Worm (Caenorhabditis elegans) whole organism, L4 larva: ENCODE measurements around the gene F58B4.6.

Source experiments
- D1046.2 ChIP-seq: fragments of 200-800 bp; sonication (Bioruptor generic); IDR thresholded peaks from 2 replicates; pipeline ENCODE4 v1.3.6; 2022; ENCODE audit warnings: missing genetic modification characterization, missing compliant biosample characterization
- F37D6.2 ChIP-seq: sonication (generic microtip); optimal IDR thresholded peaks from 2 replicates; lab custom pipeline; 2016; ENCODE audit warnings: mild to moderate bottlenecking, missing genetic modification characterization, missing compliant biosample characterization
- F49E8.2 ChIP-seq: sonication (generic microtip); optimal IDR thresholded peaks from 2 replicates; lab custom pipeline; 2016; ENCODE audit warnings: missing compliant biosample characterization, mild to moderate bottlenecking, missing genetic modification characterization, borderline replicate concordance
- R02D3.7 ChIP-seq: fragments of 150-350 bp; sonication (generic microtip); optimal IDR thresholded peaks from 3 replicates; lab custom pipeline; 2014; ENCODE audit warnings: missing biosample characterization, missing genetic modification characterization
- T26A8.4 ChIP-seq: fragments of 200-800 bp; sonication (Bioruptor generic); IDR thresholded peaks from 2 replicates; pipeline ENCODE4 v1.3.6; 2022; ENCODE audit warnings: missing genetic modification characterization, missing compliant biosample characterization
- Y105C5A.15 ChIP-seq: fragments of 200-800 bp; sonication (Bioruptor generic); IDR thresholded peaks from 2 replicates; pipeline ENCODE4 v1.3.6; 2022; ENCODE audit warnings: missing genetic modification characterization, missing compliant biosample characterization
- Y5F2A.4 ChIP-seq: fragments of 200-800 bp; sonication (Bioruptor generic); optimal IDR thresholded peaks from 2 replicates; lab custom pipeline; 2018; ENCODE audit warnings: mild to moderate bottlenecking, missing genetic modification characterization, missing compliant biosample characterization
- Y75B8A.6 ChIP-seq: fragments of 200-800 bp; sonication (Bioruptor generic); IDR thresholded peaks from 2 replicates; pipeline ENCODE4 v1.3.6; 2022; ENCODE audit warnings: missing genetic modification reagents, missing genetic modification characterization, missing compliant biosample characterization
- ZK546.5 ChIP-seq, 2 experiments: sonication (generic microtip); optimal IDR thresholded peaks; 2 replicates each; lab custom pipeline; 2017; ENCODE audit warnings: missing biosample characterization in 2 of 2, missing genetic modification characterization in 2 of 2
- aha-1 ChIP-seq: fragments of 150-350 bp; peaks from one replicate; lab custom pipeline; 2014; ENCODE audit warnings: missing biosample characterization, missing genetic modification characterization
- ama-1 ChIP-seq: fragments of 150-350 bp; optimal IDR thresholded peaks from 2 replicates; lab custom pipeline; 2014; ENCODE audit warnings: inconsistent platforms, mixed read lengths
- arid-1 ChIP-seq: fragments of 200-800 bp; sonication (Bioruptor generic); conservative IDR thresholded peaks from 2 replicates; pipeline ENCODE4 v1.3.6; 2022; ENCODE audit warnings: missing genetic modification reagents, missing genetic modification characterization, missing compliant biosample characterization
- attf-4 ChIP-seq: sonication (generic microtip); optimal IDR thresholded peaks from 3 replicates; lab custom pipeline; 2017; ENCODE audit warnings: missing biosample characterization, missing genetic modification characterization
- ceh-20 ChIP-seq: fragments of 200-800 bp; sonication (Bioruptor generic); IDR thresholded peaks from 2 replicates; pipeline ENCODE4 v1.3.6; 2022; ENCODE audit warnings: missing genetic modification reagents, missing genetic modification characterization, missing compliant biosample characterization
- ceh-82 ChIP-seq: sonication (generic microtip); optimal IDR thresholded peaks from 2 replicates; lab custom pipeline; 2017; ENCODE audit warnings: missing biosample characterization, missing genetic modification characterization
- daf-12 ChIP-seq: fragments of 150-350 bp; optimal IDR thresholded peaks from 2 replicates; lab custom pipeline; 2014; ENCODE audit warnings: missing biosample characterization, missing genetic modification reagents, missing genetic modification characterization
- daf-19 ChIP-seq: fragments of 200-800 bp; sonication (Bioruptor generic); conservative IDR thresholded peaks from 2 replicates; pipeline ENCODE4 v1.3.6; 2022; ENCODE audit warnings: missing genetic modification characterization, missing compliant biosample characterization
- daf-8 ChIP-seq: fragments of 200-800 bp; sonication (Bioruptor generic); IDR thresholded peaks from 2 replicates; pipeline ENCODE4 v1.3.6; 2022; ENCODE audit warnings: missing genetic modification characterization, missing compliant biosample characterization
- duxl-1 ChIP-seq: sonication (generic microtip); optimal IDR thresholded peaks from 2 replicates; lab custom pipeline; 2016; ENCODE audit warnings: mild to moderate bottlenecking, missing genetic modification characterization, moderate library complexity, missing compliant biosample characterization; ENCODE audit not compliant: poor library complexity
- dve-1 ChIP-seq: sonication (generic microtip); optimal IDR thresholded peaks from 2 replicates; lab custom pipeline; 2017; ENCODE audit warnings: antibody characterized with exemption, mild to moderate bottlenecking, missing genetic modification characterization, missing compliant biosample characterization; ENCODE audit not compliant: insufficient read depth
- fos-1 ChIP-seq: fragments of 150-350 bp; optimal IDR thresholded peaks from 2 replicates; lab custom pipeline; 2014; ENCODE audit warnings: missing biosample characterization, missing genetic modification characterization
- hlh-11 ChIP-seq: fragments of 200-800 bp; sonication (Bioruptor generic); optimal IDR thresholded peaks from 2 replicates; lab custom pipeline; 2018; ENCODE audit warnings: mild to moderate bottlenecking, missing genetic modification characterization, missing compliant biosample characterization
- hmg-1.1 ChIP-seq: fragments of 200-800 bp; sonication (Bioruptor generic); IDR thresholded peaks from 2 replicates; pipeline ENCODE4 v1.3.6; 2022; ENCODE audit warnings: missing genetic modification reagents, missing genetic modification characterization, missing compliant biosample characterization
- lim-7 ChIP-seq: fragments of 200-800 bp; sonication (Bioruptor generic); IDR thresholded peaks from 2 replicates; pipeline ENCODE4 v1.3.6; 2022; ENCODE audit warnings: missing genetic modification characterization, missing compliant biosample characterization
- lin-13 ChIP-seq: fragments of 150-350 bp; optimal IDR thresholded peaks from 2 replicates; lab custom pipeline; 2014; ENCODE audit warnings: missing biosample characterization, missing genetic modification reagents, missing genetic modification characterization
- lin-15B ChIP-seq: fragments of 150-350 bp; sonication (generic microtip); optimal IDR thresholded peaks from 3 replicates; lab custom pipeline; 2014; ENCODE audit warnings: missing biosample characterization, missing genetic modification characterization
- lin-29 ChIP-seq: fragments of 200-800 bp; sonication (Bioruptor generic); IDR thresholded peaks from 2 replicates; pipeline ENCODE4 v1.3.6; 2022; ENCODE audit warnings: missing genetic modification reagents, missing genetic modification characterization, missing compliant biosample characterization
- lin-39 ChIP-seq: fragments of 150-350 bp; optimal IDR thresholded peaks from 2 replicates; lab custom pipeline; 2014; ENCODE audit warnings: missing biosample characterization, missing genetic modification reagents, missing genetic modification characterization
- lsy-2 ChIP-seq, 2 experiments: fragments of 150-350 bp in 1 of 2; sonication (generic microtip) in 1 of 2; optimal IDR thresholded peaks; 2 replicates each; lab custom pipeline; 2014 to 2017; ENCODE audit warnings: missing biosample characterization in 2 of 2, missing genetic modification characterization in 2 of 2
- madf-9 ChIP-seq: fragments of 200-800 bp; sonication (Bioruptor generic); conservative IDR thresholded peaks from 2 replicates; pipeline ENCODE4 v1.3.6; 2022; ENCODE audit warnings: missing genetic modification reagents, missing genetic modification characterization, missing compliant biosample characterization
- nhr-10 ChIP-seq: fragments of 150-350 bp; optimal IDR thresholded peaks from 2 replicates; lab custom pipeline; 2014; ENCODE audit warnings: missing biosample characterization, missing genetic modification characterization
- nhr-102 ChIP-seq: sonication (generic microtip); optimal IDR thresholded peaks from 2 replicates; lab custom pipeline; 2016; ENCODE audit warnings: mild to moderate bottlenecking, missing genetic modification characterization, moderate library complexity, missing compliant biosample characterization
- nhr-237 ChIP-seq: sonication (generic microtip); optimal IDR thresholded peaks from 2 replicates; lab custom pipeline; 2017; ENCODE audit warnings: missing biosample characterization, missing genetic modification characterization
- nhr-28 ChIP-seq: fragments of 150-350 bp; optimal IDR thresholded peaks from 2 replicates; lab custom pipeline; 2014; ENCODE audit warnings: missing biosample characterization, missing genetic modification characterization
- nhr-6 ChIP-seq: fragments of 150-350 bp; optimal IDR thresholded peaks from 2 replicates; lab custom pipeline; 2014; ENCODE audit warnings: missing biosample characterization, missing genetic modification characterization
- nhr-77 ChIP-seq: fragments of 150-350 bp; optimal IDR thresholded peaks from 2 replicates; lab custom pipeline; 2014; ENCODE audit warnings: missing biosample characterization, missing genetic modification characterization
- pha-4 ChIP-seq, 2 experiments: fragments of 150-350 bp in 1 of 2; fragments of 200-800 bp in 1 of 2; sonication (Bioruptor generic) in 1 of 2; IDR thresholded peaks in 1 of 2; optimal IDR thresholded peaks in 1 of 2; 2 replicates each; pipeline versions ENCODE4 v1.3.6 to Lab custom; 2014 to 2022; ENCODE audit warnings: missing genetic modification characterization in 2 of 2, missing genetic modification reagents in 2 of 2, missing biosample characterization in 1 of 2, missing compliant biosample characterization in 1 of 2
- pqm-1 ChIP-seq: sonication (generic microtip); optimal IDR thresholded peaks from 2 replicates; lab custom pipeline; 2017; ENCODE audit warnings: missing biosample characterization, missing genetic modification characterization
- rbr-2 ChIP-seq: sonication (generic microtip); optimal IDR thresholded peaks from 2 replicates; lab custom pipeline; 2016; ENCODE audit warnings: missing genotype, missing genetic modification characterization, missing compliant biosample characterization
- sdz-12 ChIP-seq: fragments of 200-800 bp; sonication (Bioruptor generic); optimal IDR thresholded peaks from 2 replicates; lab custom pipeline; 2018; ENCODE audit warnings: mild to moderate bottlenecking, missing genetic modification characterization, missing compliant biosample characterization
- tag-97 ChIP-seq: fragments of 200-800 bp; sonication (Bioruptor generic); IDR thresholded peaks from 2 replicates; pipeline ENCODE4 v1.3.6; 2022; ENCODE audit warnings: missing genetic modification characterization, missing compliant biosample characterization
- unc-62 ChIP-seq, 3 experiments: fragments of 150-350 bp in 1 of 3; sonication (generic microtip); optimal IDR thresholded peaks in 2 of 3; peaks in 1 of 3; 1 replicate in 1 of 3; 2 replicates in 2 of 3; lab custom pipeline; 2014 to 2017; ENCODE audit warnings: missing biosample characterization in 3 of 3, missing genetic modification characterization in 3 of 3, missing genetic modification reagents in 3 of 3, missing genotype in 1 of 3
- vab-7 ChIP-seq: fragments of 200-800 bp; sonication (Bioruptor generic); IDR thresholded peaks from 2 replicates; pipeline ENCODE4 v1.3.6; 2022; ENCODE audit warnings: missing genetic modification reagents, missing genetic modification characterization, missing compliant biosample characterization
- zfp-2 ChIP-seq: sonication (generic microtip); optimal IDR thresholded peaks from 2 replicates; lab custom pipeline; 2016; ENCODE audit warnings: mild to moderate bottlenecking, missing genetic modification characterization, missing compliant biosample characterization
- zfp-3 ChIP-seq: fragments of 200-800 bp; sonication (Bioruptor generic); conservative IDR thresholded peaks from 2 replicates; pipeline ENCODE4 v1.3.6; 2022; ENCODE audit warnings: missing genetic modification reagents, missing genetic modification characterization, missing compliant biosample characterization
- ztf-11 ChIP-seq: fragments of 150-350 bp; optimal IDR thresholded peaks from 2 replicates; lab custom pipeline; 2014; ENCODE audit warnings: missing biosample characterization, missing genetic modification characterization

Gene F58B4.6

DNA sequence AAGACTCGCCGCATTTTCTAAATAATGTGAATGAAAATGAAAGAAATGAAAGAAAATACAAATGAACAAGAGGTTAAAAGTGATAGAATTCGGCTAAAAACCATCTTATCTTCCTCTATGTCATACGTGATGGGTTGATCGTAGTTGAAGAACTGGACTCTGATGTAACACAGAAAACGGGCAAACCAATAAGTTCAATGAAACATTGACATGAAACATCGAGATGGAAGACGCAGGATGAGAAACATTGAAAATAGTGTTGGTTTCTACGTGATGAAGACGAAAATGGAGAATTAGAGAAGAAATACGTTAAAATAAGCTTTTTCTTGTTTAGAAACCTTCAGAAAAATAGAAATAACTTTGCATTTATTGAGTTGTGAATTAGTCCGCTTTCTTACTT is 33.9 kb upstream of the F58B4.6 start, which contains the start of gene F32D8.12 (continued):
- TF ChIP-seq dve-1 (tag; lab: Kevin White, UChicago) (peak; percentile 61), ztf-11 (no peak), ZK546.5 (tag; optimal IDR thresholded peaks at IDR 0.05; lab: Kevin White, UChicago) (no peak), daf-8 (no peak), nhr-237 (tag; lab: Kevin White, UChicago) (no peak), ama-1 (lab: Kevin White, UChicago) (no peak), Y105C5A.15 (GFP tag; lab: Robert Waterston, UW) (no peak), daf-12 (tag; lab: Kevin White, UChicago) (no peak), lim-7 (no peak), D1046.2 (no peak), lin-15B (no peak), tag-97 (no peak), daf-19 (GFP tag; lab: Robert Waterston, UW) (no peak), nhr-102 (no peak), F49E8.2 (tag; lab: Kevin White, UChicago) (no peak), attf-4 (tag; lab: Kevin White, UChicago) (no peak), zfp-3 (GFP tag; lab: Robert Waterston, UW) (no peak), lin-39 (tag; lab: Kevin White, UChicago) (no peak), sdz-12 (GFP tag; lab: Kevin White, UChicago) (no peak), nhr-10 (tag; lab: Kevin White, UChicago) (peak; percentile 56), pqm-1 (tag; lab: Kevin White, UChicago) (no peak), ceh-20 (no peak)

DNA sequence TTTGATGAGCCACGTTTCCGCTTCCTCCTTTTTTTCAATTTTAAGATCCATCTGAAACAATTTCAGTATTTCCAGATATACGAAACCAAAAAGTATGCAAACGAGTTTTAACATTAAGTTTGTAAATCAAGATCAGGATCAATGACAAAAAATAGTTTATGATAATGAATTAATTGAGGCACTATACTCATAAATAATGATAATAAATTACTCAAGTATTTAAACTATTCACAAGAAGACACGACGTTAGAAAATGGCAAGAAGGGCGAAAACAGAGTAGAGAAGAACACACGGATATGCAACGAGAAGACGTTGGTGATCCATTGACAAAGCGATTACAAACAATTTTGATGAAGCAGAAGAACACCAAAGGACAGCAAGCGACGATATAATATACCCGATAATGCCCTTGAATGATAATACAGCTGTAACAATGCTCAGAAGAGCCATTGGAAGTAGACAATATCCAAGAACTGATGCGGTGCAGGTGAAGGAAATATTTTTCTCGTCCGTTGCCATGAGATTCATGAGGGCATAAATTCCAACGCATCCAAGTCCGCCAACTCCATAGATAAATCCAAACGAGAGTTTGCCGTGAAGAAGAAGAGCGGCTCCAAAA is 31.2 kb upstream of the F58B4.6 start, which contains the start of gene F32D8.4:
F32D8.4 (minus strand) TSS at position 51 of the 619 bp plus-strand sequence.
- TF ChIP-seq Y75B8A.6 (no peak), fos-1 (tag; lab: Kevin White, UChicago) (no peak), R02D3.7 (no peak), aha-1 (tag; lab: Kevin White, UChicago) (peak; percentile 57), daf-19 (GFP tag; lab: Robert Waterston, UW) (no peak), nhr-6 (tag; lab: Kevin White, UChicago) (no peak), dve-1 (tag; lab: Kevin White, UChicago) (no peak)

DNA sequence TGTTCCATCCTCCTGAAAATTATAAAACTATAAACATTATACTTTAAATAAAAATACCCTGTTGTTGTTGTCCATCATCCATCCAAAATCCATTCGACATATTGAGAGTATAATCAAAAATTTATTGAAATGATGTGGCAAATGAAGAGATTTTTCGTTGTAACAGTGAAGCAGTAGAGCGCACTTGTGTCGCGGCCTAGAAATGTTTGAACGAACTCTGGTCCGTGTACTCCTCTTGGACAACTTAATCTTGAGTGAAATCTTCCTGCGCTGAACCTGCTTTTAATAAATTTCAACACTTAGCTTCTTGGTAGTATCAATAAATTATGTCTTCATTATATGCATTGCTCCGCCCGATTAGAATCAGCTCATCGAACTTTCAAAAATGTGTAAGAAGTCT is 30.2 kb upstream of the F58B4.6 start, which contains the start of the genes F32D8.14 and F32D8.5:
F32D8.14 (minus strand) TSS at position 188 of the 400 bp plus-strand sequence.
F32D8.5 (plus strand) TSS at position 200 of the 400 bp plus-strand sequence.
- TF ChIP-seq nhr-237 (tag; lab: Kevin White, UChicago) (no peak), nhr-102 (peak; percentile 48), ceh-82 (tag; lab: Kevin White, UChicago) (no peak), lin-29 (GFP tag; lab: Robert Waterston, UW) (no peak), rbr-2 (tag; lab: Kevin White, UChicago) (peak; percentile 54), arid-1 (GFP tag; lab: Robert Waterston, UW) (0 out of 2 replicates have a peak, but pooled peaks have one; percentile 28), lin-13 (peak; percentile 79), F37D6.2 (tag; lab: Kevin White, UChicago) (peak; percentile 39), fos-1 (tag; lab: Kevin White, UChicago) (no peak), daf-8 (no peak), madf-9 (GFP tag; lab: Robert Waterston, UW) (0 out of 2 replicates have a peak, but pooled peaks have one; percentile 32), zfp-3 (GFP tag; lab: Robert Waterston, UW) (no peak), dve-1 (tag; lab: Kevin White, UChicago) (peak; percentile 85), zfp-2 (no peak), nhr-77 (tag; lab: Kevin White, UChicago) (peak; percentile 64), unc-62 (GFP tag; optimal IDR thresholded peaks at IDR 0.05 in 1 of 2; lab: Kevin White, UChicago) (peak in 1 of 2 experiments; percentile 84), unc-62 (tag; optimal IDR thresholded peaks at IDR 0.05; lab: Kevin White, UChicago) (no peak), hmg-1.1 (GFP tag; lab: Robert Waterston, UW) (peak; percentile 63), T26A8.4 (GFP tag; lab: Robert Waterston, UW) (peak; percentile 59), duxl-1 (tag; lab: Kevin White, UChicago) (peak; percentile 74), ZK546.5 (tag; optimal IDR thresholded peaks at IDR 0.05; lab: Kevin White, UChicago) (peak in 1 of 2 experiments; percentile 71), vab-7 (GFP tag; lab: Robert Waterston, UW) (peak; percentile 35; the same call in 1 of the 2 replicates), lsy-2 (tag; optimal IDR thresholded peaks at IDR 0.05; lab: Kevin White, UChicago) (peak in 1 of 2 experiments; percentile 90), Y5F2A.4 (GFP tag; lab: Kevin White, UChicago) (no peak), ceh-20 (0 out of 2 replicates have a peak, but pooled peaks have one; percentile 12), nhr-28 (tag; lab: Kevin White, UChicago) (peak; percentile 18), pha-4 (GFP tag; IDR thresholded peaks at IDR 0.05; lab: Robert Waterston, UW) (no peak), pha-4 (tag; optimal IDR thresholded peaks at IDR 0.05; lab: Kevin White, UChicago) (peak; percentile 4), hlh-11 (tag; lab: Kevin White, UChicago) (peak; percentile 60), R02D3.7 (no peak)
